Fruit fly (Drosophila melanogaster): Measurements from ENCODE around the gene Thor.

DNA sequence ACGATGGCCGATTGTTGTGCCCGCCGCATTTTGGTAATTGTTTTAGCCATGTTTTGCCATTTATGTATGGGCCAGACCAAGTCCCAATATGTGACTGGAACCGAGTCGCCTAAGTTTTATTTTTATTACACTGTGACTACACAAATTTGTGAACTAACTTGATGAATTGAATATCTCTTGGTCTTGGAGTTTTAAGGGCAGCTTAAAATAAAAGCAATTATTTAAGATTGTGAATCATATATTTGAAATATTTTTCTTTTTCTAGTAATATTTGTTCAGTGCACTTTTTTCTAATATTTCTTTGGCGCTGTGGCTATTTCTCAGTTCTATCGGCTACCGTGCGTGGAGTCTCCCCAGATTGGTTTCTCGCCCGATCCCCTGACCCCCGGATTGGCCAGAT, 15.2 kb downstream of the Thor start:
- TF ChIP-seq Mio (GFP tag; optimal IDR thresholded peaks at IDR 0.05), result no peak
- no peak for TF ChIP-seq usp (GFP tag; optimal IDR thresholded peaks at IDR 0.05)
- TF ChIP-seq Dfd (GFP tag; optimal IDR thresholded peaks at IDR 0.05), result no peak
- no peak for TF ChIP-seq fru (GFP tag; optimal IDR thresholded peaks at IDR 0.05)
- no peak for TF ChIP-seq Myc (optimal IDR thresholded peaks at IDR 0.05)
- no peak for TF ChIP-seq HLH106 (tag; optimal IDR thresholded peaks at IDR 0.05)
- TF ChIP-seq ey (GFP tag; optimal IDR thresholded peaks at IDR 0.05), result no peak
- no peak for TF ChIP-seq OdsH (GFP tag; optimal IDR thresholded peaks at IDR 0.05)
- TF ChIP-seq Dif (GFP tag; optimal IDR thresholded peaks at IDR 0.05; ENCODE audit: partially characterized antibody), result no peak

Data from whole organism, wandering third instar larva.